Worm (Caenorhabditis elegans): ENCODE results near the gene acly-2.

Gene acly-2

DNA sequence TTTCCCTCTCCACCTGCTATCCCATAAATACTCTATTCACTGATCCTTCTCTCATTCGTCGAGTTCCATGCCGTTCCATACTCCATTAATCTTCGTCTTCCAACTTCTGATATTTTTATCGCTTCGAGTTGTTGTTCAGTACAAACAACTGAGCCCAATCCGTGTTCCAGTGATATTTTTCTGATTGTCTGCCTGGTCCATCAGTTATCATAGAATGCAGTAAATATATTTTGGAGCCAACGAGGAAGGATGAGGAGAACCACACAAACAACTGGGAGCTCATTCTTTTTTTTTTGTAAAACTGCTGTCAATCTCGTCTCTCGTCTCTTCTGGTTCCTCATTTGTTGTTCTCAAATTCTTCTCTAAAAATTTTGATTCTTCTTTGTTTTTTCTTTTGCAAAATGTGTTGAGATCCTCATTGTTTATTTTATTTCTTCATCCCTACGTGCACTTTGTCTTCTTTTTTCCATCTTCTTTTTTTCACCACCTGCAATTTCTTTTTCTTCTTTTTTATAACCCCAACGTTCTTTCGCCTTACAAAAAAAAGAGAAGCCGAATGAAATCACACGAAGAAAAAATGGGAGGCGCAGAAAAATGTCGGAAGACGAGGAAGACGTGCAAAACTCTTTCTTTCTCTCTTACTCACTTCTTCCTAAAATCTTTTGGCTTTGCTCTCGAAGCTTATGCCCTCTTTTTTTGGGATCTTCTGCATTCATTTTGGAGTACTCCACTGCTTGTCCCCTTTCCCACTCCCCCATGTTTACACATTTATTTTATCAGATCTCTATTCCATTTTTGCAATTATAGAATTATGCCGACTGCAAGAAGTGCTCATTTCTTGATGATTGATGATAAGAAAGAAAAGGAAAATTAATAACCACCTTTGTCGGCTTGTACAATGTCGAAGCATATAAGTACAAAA is 32.3 kb upstream of the acly-2 start:
- TF ChIP-seq unc-86 (tag; optimal IDR thresholded peaks at IDR 0.05): no peak
- TF ChIP-seq che-1 (tag; optimal IDR thresholded peaks at IDR 0.05): no peak
- no peak for TF ChIP-seq ceh-9 (tag; optimal IDR thresholded peaks at IDR 0.05)
- peak; percentile 54 for TF ChIP-seq ceh-18 (tag; optimal IDR thresholded peaks at IDR 0.05)
- no peak for TF ChIP-seq hlh-13 (GFP tag; optimal IDR thresholded peaks at IDR 0.05)
- TF ChIP-seq sdc-2 (tag; optimal IDR thresholded peaks at IDR 0.05): no peak
- TF ChIP-seq sox-4 (tag; optimal IDR thresholded peaks at IDR 0.05): no peak
- peak; percentile 31 for TF ChIP-seq unc-42 (tag; optimal IDR thresholded peaks at IDR 0.05)

DNA sequence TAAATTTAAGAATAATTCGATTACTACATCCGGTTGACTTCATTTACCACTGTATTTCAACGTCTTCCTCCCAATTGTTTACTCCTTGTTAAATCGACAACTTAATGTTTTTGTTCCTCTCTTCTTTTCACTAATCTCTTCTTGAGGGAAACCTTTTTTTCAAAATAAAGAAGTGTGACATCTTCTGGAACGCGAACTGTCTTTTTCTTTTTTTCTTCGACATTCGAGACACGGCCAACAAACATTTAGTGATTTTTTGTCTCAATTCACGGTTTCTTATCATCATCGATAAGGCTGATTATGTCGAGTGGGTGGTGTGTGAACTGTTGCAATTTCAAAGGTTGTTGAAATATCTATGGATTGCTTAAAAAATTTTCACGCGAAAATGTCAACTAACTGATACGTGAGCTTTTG is 31.1 kb upstream of the acly-2 start:
- TF ChIP-seq elt-2 (tag; optimal IDR thresholded peaks at IDR 0.05) (peak; percentile 39), ceh-22 (tag; optimal IDR thresholded peaks at IDR 0.05) (no peak)

DNA sequence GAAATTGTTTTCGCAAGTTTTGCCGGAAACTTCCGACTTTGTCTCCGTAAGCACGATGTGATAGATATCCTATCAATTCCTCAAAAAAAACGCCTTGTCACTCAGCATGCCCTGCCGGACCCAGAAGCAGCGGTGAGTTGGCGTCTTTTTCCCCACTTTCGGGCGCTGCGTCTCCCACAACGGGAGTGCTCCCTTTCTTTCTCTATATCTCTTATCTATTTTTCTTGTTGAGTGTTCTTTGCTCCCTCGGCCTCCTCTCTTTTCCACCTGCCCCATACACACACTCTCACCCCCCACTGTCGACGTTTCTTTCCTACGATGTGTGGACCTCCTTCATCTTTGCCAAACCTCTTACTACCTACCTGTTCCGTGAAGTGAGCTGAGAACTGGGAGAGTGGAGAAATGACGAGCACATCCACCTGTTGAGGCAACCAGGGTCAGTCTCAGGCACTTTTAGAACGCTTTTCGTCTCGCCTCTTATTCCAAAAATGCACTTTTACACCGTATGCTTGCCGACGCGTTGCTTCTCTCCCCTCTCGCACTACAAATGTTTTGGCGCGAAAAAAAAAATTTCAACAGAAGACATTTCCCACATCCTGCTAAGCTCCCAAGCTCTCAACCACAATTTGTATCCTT is 30.3 kb upstream of the acly-2 start:
- TF ChIP-seq unc-55 (GFP tag; optimal IDR thresholded peaks at IDR 0.05) (peak; percentile 90), ceh-14 (tag; optimal IDR thresholded peaks at IDR 0.05) (peak; percentile 6), dve-1 (tag; optimal IDR thresholded peaks at IDR 0.05) (no peak), dmd-4 (tag; optimal IDR thresholded peaks at IDR 0.05; ENCODE audit: borderline replicate concordance) (no peak), syd-9 (tag; optimal IDR thresholded peaks at IDR 0.05) (peak; percentile 20), C08G9.2 (tag; optimal IDR thresholded peaks at IDR 0.05) (peak; percentile 28), elt-2 (tag; optimal IDR thresholded peaks at IDR 0.05) (peak; percentile 10), tbx-7 (tag; optimal IDR thresholded peaks at IDR 0.05) (no peak), zip-5 (tag; optimal IDR thresholded peaks at IDR 0.05) (no peak), tbx-2 (tag; optimal IDR thresholded peaks at IDR 0.05) (peak; percentile 55), rnt-1 (tag; optimal IDR thresholded peaks at IDR 0.05) (peak; percentile 54), ceh-34 (tag; optimal IDR thresholded peaks at IDR 0.05) (peak; percentile 48), ttx-3 (tag; optimal IDR thresholded peaks at IDR 0.05) (no peak), ceh-31 (tag; optimal IDR thresholded peaks at IDR 0.05) (peak; percentile 54), ceh-18 (tag; optimal IDR thresholded peaks at IDR 0.05) (peak; percentile 91), unc-42 (tag; optimal IDR thresholded peaks at IDR 0.05) (peak; percentile 24), nfya-1 (tag; optimal IDR thresholded peaks at IDR 0.05) (peak; percentile 66), K02D7.2 (tag; optimal IDR thresholded peaks at IDR 0.05) (no peak), ahr-1 (tag; optimal IDR thresholded peaks at IDR 0.05) (no peak), F13H6.1 (tag; optimal IDR thresholded peaks at IDR 0.05) (peak; percentile 51), ref-2 (tag; optimal IDR thresholded peaks at IDR 0.05) (peak; percentile 14)

DNA sequence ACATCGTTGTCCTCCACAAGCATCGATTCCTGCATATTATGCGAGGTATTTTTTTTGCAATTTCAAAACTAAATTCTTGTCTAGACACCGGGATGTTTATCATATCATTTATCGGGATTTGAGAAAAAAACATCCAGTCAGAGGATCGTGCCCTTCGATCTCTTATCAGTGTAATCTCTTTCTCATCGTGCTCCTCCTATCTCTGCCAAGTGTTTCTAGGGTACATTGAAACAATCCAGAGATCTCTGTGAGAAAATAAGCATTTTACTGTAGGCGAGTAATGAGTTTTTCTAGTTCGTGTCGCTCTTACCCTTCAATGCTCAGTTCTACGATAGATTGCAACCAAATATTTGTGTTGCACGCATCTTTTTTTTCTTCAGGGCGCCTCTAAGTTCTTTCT is 27.8 kb upstream of the acly-2 start:
- TF ChIP-seq fax-1 (tag; optimal IDR thresholded peaks at IDR 0.05) (no peak), C38D4.7 (GFP tag; optimal IDR thresholded peaks at IDR 0.05) (no peak), ceh-18 (tag; optimal IDR thresholded peaks at IDR 0.05) (peak; percentile 32), ref-2 (tag; optimal IDR thresholded peaks at IDR 0.05) (no peak)

DNA sequence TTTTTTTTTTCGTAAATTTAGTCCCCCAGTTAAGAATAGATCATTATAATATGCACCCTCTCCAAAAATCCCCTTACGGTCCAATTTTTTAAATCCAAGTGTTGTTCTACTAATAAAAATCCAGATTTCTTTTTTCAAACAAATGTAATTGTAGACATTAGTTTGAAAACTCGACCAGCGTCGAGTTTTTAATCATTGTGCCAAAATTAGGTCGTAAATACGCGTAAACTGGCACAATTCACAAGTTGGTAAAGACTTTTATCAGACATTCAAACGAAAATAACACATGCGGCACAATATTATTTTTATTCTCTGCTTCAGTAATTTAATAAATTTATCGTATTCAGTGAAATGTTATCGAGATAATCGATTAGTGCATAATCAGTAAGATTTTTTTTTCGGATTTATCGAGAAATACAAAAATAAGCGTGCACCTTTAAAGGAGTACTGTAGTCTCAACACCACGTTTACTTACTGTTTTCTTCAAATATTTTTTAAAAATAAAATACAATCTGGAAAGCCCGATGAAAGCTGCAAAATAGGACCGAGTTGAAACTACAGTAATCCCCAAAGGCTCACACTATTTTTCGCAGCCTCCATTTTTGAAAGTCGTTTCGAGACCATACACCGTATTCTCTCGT is 26.0 kb upstream of the acly-2 start, which contains the start of gene C34B4.4:
Gene C34B4.4 (plus strand): TSS at position 276 of the 641 bp plus-strand sequence.
- TF ChIP-seq ahr-1 (tag; optimal IDR thresholded peaks at IDR 0.05) (no peak), dve-1 (tag; optimal IDR thresholded peaks at IDR 0.05) (no peak), pha-4 (tag; optimal IDR thresholded peaks at IDR 0.05) (no peak), elt-4 (tag; optimal IDR thresholded peaks at IDR 0.05) (no peak), hlh-6 (tag; optimal IDR thresholded peaks at IDR 0.05) (no peak), nfya-1 (tag; optimal IDR thresholded peaks at IDR 0.05) (no peak), lin-11 (tag; optimal IDR thresholded peaks at IDR 0.05) (no peak), pros-1 (tag; optimal IDR thresholded peaks at IDR 0.05) (no peak), lim-6 (tag; optimal IDR thresholded peaks at IDR 0.05) (no peak), rnt-1 (tag; optimal IDR thresholded peaks at IDR 0.05) (no peak), ceh-14 (tag; optimal IDR thresholded peaks at IDR 0.05) (no peak), hlh-8 (tag; optimal IDR thresholded peaks at IDR 0.05) (no peak)
